Fruit fly (Drosophila melanogaster) whole organism, embryonic: ENCODE results near the gene CG9522.

ENCODE experiments used
- Aef1 ChIP-seq: fragments of 200-800 bp; sonication (Bioruptor generic); IDR thresholded peaks from 3 replicates; pipeline ENCODE4 v1.3.6; 2022; ENCODE audit warnings: missing biosample characterization, missing genetic modification characterization
- Asciz ChIP-seq: fragments of 200-800 bp; sonication (Bioruptor generic); optimal IDR thresholded peaks from 2 replicates; lab custom pipeline; 2017; ENCODE audit warnings: missing biosample characterization, mild to moderate bottlenecking, missing genetic modification characterization, missing genetic modification reagents
- Bteb2 ChIP-seq: fragments of 200-800 bp; sonication (Bioruptor generic); optimal IDR thresholded peaks from 2 replicates; lab custom pipeline; 2016; ENCODE audit warnings: missing biosample characterization, missing genetic modification characterization
- CG10462 ChIP-seq: fragments of 200-800 bp; sonication (Bioruptor generic); optimal IDR thresholded peaks from 2 replicates; lab custom pipeline; 2016; ENCODE audit warnings: missing biosample characterization, missing genetic modification characterization
- CG11504 ChIP-seq: fragments of 200-800 bp; sonication (Bioruptor generic); optimal IDR thresholded peaks from 3 replicates; lab custom pipeline; 2019; ENCODE audit warnings: missing biosample characterization, mild to moderate bottlenecking, missing genetic modification characterization, moderate library complexity
- CG1233 ChIP-seq: fragments of 200-800 bp; sonication (Bioruptor generic); optimal IDR thresholded peaks from 4 replicates; lab custom pipeline; 2018; ENCODE audit warnings: missing biosample characterization, mild to moderate bottlenecking, missing genetic modification characterization
- CG12391 ChIP-seq: fragments of 200-800 bp; sonication (Bioruptor generic); optimal IDR thresholded peaks from 3 replicates; lab custom pipeline; 2018; ENCODE audit warnings: missing biosample characterization, mild to moderate bottlenecking, missing genetic modification characterization, moderate library complexity
- CG16779 ChIP-seq: fragments of 200-800 bp; sonication (Bioruptor generic); IDR thresholded peaks from 2 replicates; pipeline ENCODE4 v1.3.6; 2022; ENCODE audit warnings: missing biosample characterization, missing genetic modification characterization
- CG18476 ChIP-seq: fragments of 200-800 bp; sonication (Bioruptor generic); optimal IDR thresholded peaks from 2 replicates; lab custom pipeline; 2016; ENCODE audit warnings: missing biosample characterization, mild to moderate bottlenecking, missing genetic modification characterization
- CG2202 ChIP-seq: fragments of 200-800 bp; sonication (Bioruptor generic); optimal IDR thresholded peaks from 2 replicates; lab custom pipeline; 2018; ENCODE audit warnings: missing biosample characterization, mild to moderate bottlenecking, missing genetic modification characterization
- CG30403 ChIP-seq: fragments of 200-800 bp; sonication (Bioruptor generic); optimal IDR thresholded peaks from 3 replicates; lab custom pipeline; 2016; ENCODE audit warnings: missing biosample characterization, missing genetic modification characterization
- CG3838 ChIP-seq: fragments of 200-800 bp; sonication (Bioruptor generic); optimal IDR thresholded peaks from 3 replicates; lab custom pipeline; 2016; ENCODE audit warnings: missing biosample characterization, missing genetic modification characterization
- CG4730 ChIP-seq: fragments of 200-800 bp; sonication (Bioruptor generic); IDR thresholded peaks from 2 replicates; pipeline ENCODE4 v1.3.6; 2022; ENCODE audit warnings: missing biosample characterization, missing genetic modification characterization
- CG4854 ChIP-seq: fragments of 200-800 bp; sonication (Bioruptor generic); optimal IDR thresholded peaks from 2 replicates; lab custom pipeline; 2016; ENCODE audit warnings: missing biosample characterization, missing genetic modification characterization, inconsistent platforms
- CG5245 ChIP-seq: fragments of 200-800 bp; sonication (Bioruptor generic); optimal IDR thresholded peaks from 3 replicates; lab custom pipeline; 2016; ENCODE audit warnings: missing biosample characterization, missing genetic modification characterization
- CG6654 ChIP-seq: fragments of 200-800 bp; sonication (Bioruptor generic); optimal IDR thresholded peaks from 2 replicates; lab custom pipeline; 2017; ENCODE audit warnings: missing biosample characterization, mild to moderate bottlenecking, missing genetic modification characterization
- CG9215 ChIP-seq: fragments of 200-800 bp; sonication (Bioruptor generic); IDR thresholded peaks from 2 replicates; pipeline ENCODE4 v1.3.6; 2022; ENCODE audit warnings: missing biosample characterization, missing genetic modification characterization
- Camta ChIP-seq: fragments of 200-800 bp; sonication (Bioruptor generic); optimal IDR thresholded peaks from 2 replicates; lab custom pipeline; 2016; ENCODE audit warnings: missing biosample characterization, missing genetic modification characterization
- Dll ChIP-seq: fragments of 200-800 bp; sonication (Bioruptor generic); IDR thresholded peaks from 4 replicates; pipeline ENCODE4 v1.3.6; 2022; ENCODE audit warnings: missing biosample characterization, missing genetic modification characterization; ENCODE audit not compliant: partially characterized antibody
- Doc2 ChIP-seq: fragments of 200-800 bp; sonication (Bioruptor generic); IDR thresholded peaks from 2 replicates; pipeline ENCODE4 v1.3.6; 2022; ENCODE audit warnings: missing biosample characterization, missing genetic modification characterization
- E2f2 ChIP-seq: fragments of 200-800 bp; sonication (Bioruptor generic); IDR thresholded peaks from 2 replicates; pipeline ENCODE4 v1.3.6; 2022; ENCODE audit warnings: missing biosample characterization, missing genetic modification characterization
- Ets65A ChIP-seq: fragments of 200-800 bp; sonication (Bioruptor generic); peaks from one replicate; lab custom pipeline; 2016; ENCODE audit warnings: missing biosample characterization, missing genetic modification characterization
- Fer3 ChIP-seq: fragments of 200-800 bp; sonication (Bioruptor generic); optimal IDR thresholded peaks from 2 replicates; lab custom pipeline; 2018; ENCODE audit warnings: missing biosample characterization, mild to moderate bottlenecking, missing genetic modification characterization, moderate library complexity
- GATAe ChIP-seq: fragments of 200-800 bp; sonication (Bioruptor generic); conservative IDR thresholded peaks from 2 replicates; pipeline ENCODE4 v1.3.6; 2022; ENCODE audit warnings: missing biosample characterization, missing genetic modification characterization
- Hand ChIP-seq: fragments of 200-800 bp; sonication (Bioruptor generic); optimal IDR thresholded peaks from 2 replicates; lab custom pipeline; 2017; ENCODE audit warnings: mild to moderate bottlenecking, missing biosample characterization, missing genetic modification reagents, missing genetic modification characterization
- HmgD ChIP-seq: fragments of 200-800 bp; sonication (Bioruptor generic); optimal IDR thresholded peaks from 3 replicates; lab custom pipeline; 2016; ENCODE audit warnings: missing biosample characterization, missing genetic modification characterization
- HmgZ ChIP-seq: fragments of 200-800 bp; sonication (Bioruptor generic); optimal IDR thresholded peaks from 2 replicates; lab custom pipeline; 2018; ENCODE audit warnings: missing biosample characterization, mild to moderate bottlenecking, missing genetic modification characterization
- Hsf ChIP-seq: fragments of 200-800 bp; sonication (Bioruptor generic); optimal IDR thresholded peaks from 3 replicates; lab custom pipeline; 2016; ENCODE audit warnings: missing biosample characterization, missing genetic modification characterization
- MTF-1 ChIP-seq: fragments of 200-800 bp; sonication (Bioruptor generic); optimal IDR thresholded peaks from 2 replicates; lab custom pipeline; 2018; ENCODE audit warnings: missing biosample characterization, mild to moderate bottlenecking, missing genetic modification characterization, borderline replicate concordance
- NC2β ChIP-seq: fragments of 200-800 bp; sonication (Bioruptor generic); optimal IDR thresholded peaks from 2 replicates; lab custom pipeline; 2016; ENCODE audit warnings: missing biosample characterization, missing genetic modification characterization
- Pdp1 ChIP-seq, 2 experiments: fragments of 200-800 bp; sonication (Bioruptor generic); optimal IDR thresholded peaks; 3 replicates each; lab custom pipeline; 2016; ENCODE audit warnings: missing biosample characterization in 2 of 2, missing genetic modification characterization in 2 of 2, mild to moderate bottlenecking in 1 of 2, moderate library complexity in 1 of 2
- Rfx ChIP-seq: fragments of 200-800 bp; sonication (Bioruptor generic); IDR thresholded peaks from 2 replicates; pipeline ENCODE4 v1.3.6; 2022; ENCODE audit warnings: missing biosample characterization, missing genetic modification characterization
- Sin3A ChIP-seq: fragments of >200 bp; optimal IDR thresholded peaks from 2 replicates; lab custom pipeline; 2018
- Tbp ChIP-seq: fragments of >200 bp; optimal IDR thresholded peaks from 2 replicates; lab custom pipeline; 2018; ENCODE audit warnings: missing biosample characterization, missing genetic modification characterization
- ase ChIP-seq: fragments of 200-800 bp; sonication (Bioruptor generic); IDR thresholded peaks from 3 replicates; pipeline ENCODE4 v1.3.6; 2022; ENCODE audit warnings: missing biosample characterization, missing genetic modification characterization
- bowl ChIP-seq: fragments of 200-800 bp; sonication (Bioruptor generic); IDR thresholded peaks from 2 replicates; pipeline ENCODE4 v1.3.6; 2022; ENCODE audit warnings: missing biosample characterization, missing genetic modification characterization
- cg ChIP-seq: fragments of 200-800 bp; sonication (Bioruptor generic); optimal IDR thresholded peaks from 3 replicates; lab custom pipeline; 2019; ENCODE audit warnings: missing biosample characterization, mild to moderate bottlenecking, missing genetic modification characterization, moderate library complexity
- chinmo ChIP-seq: fragments of 200-800 bp; sonication (Bioruptor generic); IDR thresholded peaks from 4 replicates; pipeline ENCODE4 v1.3.6; 2022; ENCODE audit warnings: missing biosample characterization, missing genetic modification characterization; ENCODE audit not compliant: partially characterized antibody
- chm ChIP-seq: fragments of 200-800 bp; sonication (Bioruptor generic); IDR thresholded peaks from 2 replicates; pipeline ENCODE4 v1.3.6; 2022; ENCODE audit warnings: missing biosample characterization, missing genetic modification characterization
- ci ChIP-seq: fragments of 200-800 bp; sonication (Bioruptor generic); IDR thresholded peaks from 3 replicates; pipeline ENCODE4 v1.3.6; 2022; ENCODE audit warnings: missing biosample characterization, missing genetic modification characterization
- da ChIP-seq: fragments of 200-800 bp; sonication (Bioruptor generic); optimal IDR thresholded peaks from 2 replicates; lab custom pipeline; 2016; ENCODE audit warnings: missing biosample characterization, missing genetic modification characterization
- danr ChIP-seq: fragments of 200-800 bp; sonication (Bioruptor generic); IDR thresholded peaks from 2 replicates; pipeline ENCODE4 v1.3.6; 2022; ENCODE audit warnings: missing biosample characterization, missing genetic modification characterization
- emc ChIP-seq: fragments of 200-800 bp; sonication (Bioruptor generic); optimal IDR thresholded peaks from 2 replicates; lab custom pipeline; 2016; ENCODE audit warnings: missing biosample characterization, missing genetic modification characterization
- h ChIP-seq: fragments of >200 bp; optimal IDR thresholded peaks from 2 replicates; lab custom pipeline; 2017
- ind ChIP-seq: fragments of 200-800 bp; sonication (Bioruptor generic); optimal IDR thresholded peaks from 3 replicates; lab custom pipeline; 2016; ENCODE audit warnings: missing biosample characterization, missing genetic modification characterization
- ken ChIP-seq: fragments of 200-800 bp; sonication (Bioruptor generic); IDR thresholded peaks from 3 replicates; pipeline ENCODE4 v1.3.6; 2022; ENCODE audit warnings: missing biosample characterization, missing genetic modification characterization
- org-1 ChIP-seq: fragments of 200-800 bp; sonication (Bioruptor generic); optimal IDR thresholded peaks from 2 replicates; lab custom pipeline; 2017; ENCODE audit warnings: missing biosample characterization, missing genetic modification characterization
- pfk ChIP-seq: fragments of 200-800 bp; sonication (Bioruptor generic); optimal IDR thresholded peaks from 2 replicates; lab custom pipeline; 2018; ENCODE audit warnings: missing biosample characterization, mild to moderate bottlenecking, missing genetic modification characterization, moderate library complexity
- seq ChIP-seq: fragments of 200-800 bp; sonication (Bioruptor generic); IDR thresholded peaks from 2 replicates; pipeline ENCODE4 v1.3.6; 2022; ENCODE audit warnings: missing biosample characterization, missing genetic modification characterization
- tx ChIP-seq: fragments of 200-800 bp; sonication (Bioruptor generic); optimal IDR thresholded peaks from 2 replicates; lab custom pipeline; 2016; ENCODE audit warnings: missing biosample characterization, missing genetic modification characterization
- unc-4 ChIP-seq: fragments of 200-800 bp; sonication (Bioruptor generic); IDR thresholded peaks from 2 replicates; pipeline ENCODE4 v1.3.6; 2022; ENCODE audit warnings: missing biosample characterization, missing genetic modification characterization; ENCODE audit not compliant: partially characterized antibody
- wek ChIP-seq: fragments of 200-800 bp; sonication (Bioruptor generic); optimal IDR thresholded peaks from 3 replicates; lab custom pipeline; 2018; ENCODE audit warnings: missing biosample characterization, mild to moderate bottlenecking, missing genetic modification characterization, moderate library complexity
- zf30C ChIP-seq: fragments of 200-800 bp; sonication (Bioruptor generic); optimal IDR thresholded peaks from 3 replicates; lab custom pipeline; 2018; ENCODE audit warnings: missing biosample characterization, mild to moderate bottlenecking, missing genetic modification characterization

CG9522 gene

DNA sequence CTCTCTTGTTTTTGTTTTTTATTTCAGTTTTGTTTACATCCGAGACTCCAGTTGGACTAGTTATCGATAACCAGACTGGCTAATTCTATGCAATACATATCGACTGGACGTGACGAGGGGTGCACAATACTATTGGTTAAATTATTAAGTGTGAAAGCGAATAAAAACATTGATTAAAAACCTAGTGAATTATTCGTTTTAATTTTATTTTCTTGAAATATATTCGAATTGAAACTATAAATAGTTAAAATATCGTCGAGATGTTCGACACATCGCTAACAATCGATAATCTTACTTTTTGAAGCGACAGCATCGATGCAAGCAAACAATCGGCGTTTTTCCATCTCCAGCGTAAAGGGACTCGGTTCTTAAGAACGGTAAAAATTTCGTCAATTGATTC lies 9.6 kb downstream of the CG9522 start, which contains the start of the genes CG32590 and Flo2 (continued):
- TF ChIP-seq Hand (GFP tag; lab: Kevin White, UChicago), result no peak
- TF ChIP-seq HmgZ (tag; lab: Kevin White, UChicago), result peak; percentile 69
- TF ChIP-seq CG6654 (GFP tag; lab: Kevin White, UChicago), result no peak
- peak; percentile 42; the same call in 1 of the 2 replicates for TF ChIP-seq chm (GFP tag; lab: Robert Waterston, UW)
- TF ChIP-seq bowl (GFP tag; lab: Robert Waterston, UW), result no peak
- TF ChIP-seq CG3838 (GFP tag; lab: Kevin White, UChicago), result peak; percentile 31
- TF ChIP-seq CG10462 (GFP tag; lab: Kevin White, UChicago), result peak; percentile 57
- TF ChIP-seq ind (GFP tag; lab: Kevin White, UChicago), result peak; percentile 79
- peak; percentile 84 for TF ChIP-seq CG30403 (GFP tag; lab: Kevin White, UChicago)
- peak; percentile 97 for TF ChIP-seq Ets65A (GFP tag; lab: Kevin White, UChicago)
- TF ChIP-seq danr (GFP tag; lab: Robert Waterston, UW), result peak; percentile 69
- TF ChIP-seq emc (GFP tag; lab: Kevin White, UChicago), result peak; percentile 13
- no peak for TF ChIP-seq wek
- TF ChIP-seq unc-4, result peak; percentile 98
- peak; percentile 84 for TF ChIP-seq Rfx
- no peak for TF ChIP-seq h (lab: Kevin White, UChicago)
- TF ChIP-seq Doc2 (GFP tag; lab: Robert Waterston, UW), result 0 out of 2 replicates have a peak, but pooled peaks have one; percentile 22
- TF ChIP-seq pfk (GFP tag; lab: Kevin White, UChicago), result no peak
- TF ChIP-seq Dll (GFP tag; lab: Robert Waterston, UW), result peak; percentile 98
- TF ChIP-seq CG4854 (GFP tag; lab: Kevin White, UChicago), result peak; percentile 71
- peak; percentile 69 for TF ChIP-seq seq (GFP tag; lab: Robert Waterston, UW)
- TF ChIP-seq cg (GFP tag; lab: Kevin White, UChicago), result no peak
- peak; percentile 79 for TF ChIP-seq ase (GFP tag; lab: Robert Waterston, UW)
- peak; percentile 53 for TF ChIP-seq CG11504 (tag; lab: Kevin White, UChicago)
- TF ChIP-seq CG4730 (GFP tag; lab: Robert Waterston, UW), result peak; percentile 67
- TF ChIP-seq CG1233, result peak; percentile 42
- TF ChIP-seq org-1 (GFP tag; lab: Kevin White, UChicago), result no peak
- peak; percentile 80 for TF ChIP-seq Hsf (GFP tag; lab: Kevin White, UChicago)
- peak; percentile 77 for TF ChIP-seq tx (GFP tag; lab: Kevin White, UChicago)
- peak; percentile 81 for TF ChIP-seq Sin3A (lab: Kevin White, UChicago)
- TF ChIP-seq chinmo, result peak; percentile 96
- peak; percentile 57 for TF ChIP-seq CG18476 (GFP tag; lab: Kevin White, UChicago)
- TF ChIP-seq CG9215 (GFP tag; lab: Robert Waterston, UW), result peak; percentile 82
- peak; percentile 80 for TF ChIP-seq Aef1 (GFP tag; lab: Robert Waterston, UW)
- TF ChIP-seq CG12391, result peak; percentile 89
- peak; percentile 79 for TF ChIP-seq ken (GFP tag; lab: Robert Waterston, UW)
- no peak for TF ChIP-seq Asciz
- no peak for TF ChIP-seq HmgD
- TF ChIP-seq Fer3 (tag; lab: Kevin White, UChicago), result peak; percentile 69
- TF ChIP-seq NC2β (GFP tag; lab: Kevin White, UChicago), result peak; percentile 31
- TF ChIP-seq E2f2 (GFP tag; lab: Robert Waterston, UW), result peak; percentile 63
- TF ChIP-seq Tbp, result no peak
- TF ChIP-seq Bteb2 (GFP tag; lab: Kevin White, UChicago), result peak; percentile 53
- TF ChIP-seq da (GFP tag; lab: Kevin White, UChicago), result peak; percentile 32
- no peak for TF ChIP-seq MTF-1
- peak; percentile 77 for TF ChIP-seq Pdp1 (GFP tag; optimal IDR thresholded peaks at IDR 0.05; lab: Kevin White, UChicago)
- TF ChIP-seq GATAe, result no peak; the same call in 1 of the 2 replicates
- TF ChIP-seq ci (GFP tag; lab: Robert Waterston, UW), result peak; percentile 83
- TF ChIP-seq Camta (GFP tag; lab: Kevin White, UChicago), result peak; percentile 70
- TF ChIP-seq CG2202, result peak; percentile 6
- no peak for TF ChIP-seq CG16779 (GFP tag; lab: Robert Waterston, UW)
- TF ChIP-seq CG5245, result peak; percentile 48
- no peak for TF ChIP-seq zf30C (GFP tag; lab: Kevin White, UChicago)
